Worm (Caenorhabditis elegans) whole organism, late embryonic: ENCODE results near the gene ppm-2.

ENCODE experiments used
- C08G9.2 ChIP-seq: sonication (generic microtip); optimal IDR thresholded peaks from 2 replicates; lab custom pipeline; 2016; ENCODE audit warnings: mild to moderate bottlenecking, missing genetic modification characterization, moderate library complexity, missing compliant biosample characterization
- K09A11.1 ChIP-seq: sonication (generic microtip); optimal IDR thresholded peaks from 2 replicates; lab custom pipeline; 2017; ENCODE audit warnings: antibody characterized with exemption, mild to moderate bottlenecking, missing genetic modification characterization, missing compliant biosample characterization; ENCODE audit not compliant: insufficient read depth
- T23F11.4 ChIP-seq: fragments of 200-800 bp; sonication (Bioruptor generic); optimal IDR thresholded peaks from 2 replicates; lab custom pipeline; 2018; ENCODE audit warnings: mild to moderate bottlenecking, missing genetic modification characterization, missing compliant biosample characterization
- Y22D7AL.16 ChIP-seq: sonication (generic microtip); optimal IDR thresholded peaks from 2 replicates; lab custom pipeline; 2016; ENCODE audit warnings: missing genetic modification characterization, missing compliant biosample characterization
- ceh-14 ChIP-seq: sonication (generic microtip); optimal IDR thresholded peaks from 2 replicates; lab custom pipeline; 2016; ENCODE audit warnings: missing genotype, missing genetic modification characterization, missing compliant biosample characterization
- ceh-24 ChIP-seq: sonication (generic microtip); optimal IDR thresholded peaks from 2 replicates; lab custom pipeline; 2016; ENCODE audit warnings: mild to moderate bottlenecking, missing genetic modification characterization, missing compliant biosample characterization
- ceh-31 ChIP-seq: sonication (generic microtip); optimal IDR thresholded peaks from 2 replicates; lab custom pipeline; 2016; ENCODE audit warnings: missing genetic modification characterization, missing compliant biosample characterization
- ceh-34 ChIP-seq: sonication (generic microtip); optimal IDR thresholded peaks from 2 replicates; lab custom pipeline; 2016; ENCODE audit warnings: mild to moderate bottlenecking, missing genetic modification characterization, missing compliant biosample characterization
- ceh-48 ChIP-seq: sonication (generic microtip); optimal IDR thresholded peaks from 2 replicates; lab custom pipeline; 2016; ENCODE audit warnings: missing genetic modification characterization, inconsistent platforms, missing compliant biosample characterization
- ceh-9 ChIP-seq: sonication (generic microtip); optimal IDR thresholded peaks from 2 replicates; lab custom pipeline; 2016; ENCODE audit warnings: mild to moderate bottlenecking, missing genetic modification characterization, inconsistent platforms, missing compliant biosample characterization
- che-1 ChIP-seq: sonication (generic microtip); optimal IDR thresholded peaks from 2 replicates; lab custom pipeline; 2016; ENCODE audit warnings: mild to moderate bottlenecking, missing genetic modification characterization, missing compliant biosample characterization
- dve-1 ChIP-seq: sonication (generic microtip); optimal IDR thresholded peaks from 2 replicates; lab custom pipeline; 2017; ENCODE audit warnings: antibody characterized with exemption, mild to moderate bottlenecking, missing genetic modification characterization, missing compliant biosample characterization
- elt-4 ChIP-seq: sonication (generic microtip); optimal IDR thresholded peaks from 2 replicates; lab custom pipeline; 2016; ENCODE audit warnings: missing genetic modification characterization, missing compliant biosample characterization
- eyg-1 ChIP-seq: sonication (generic microtip); optimal IDR thresholded peaks from 2 replicates; lab custom pipeline; 2016; ENCODE audit warnings: missing genotype, missing genetic modification characterization, missing compliant biosample characterization
- fkh-6 ChIP-seq: sonication (generic microtip); optimal IDR thresholded peaks from 2 replicates; lab custom pipeline; 2016; ENCODE audit warnings: missing genetic modification characterization, missing compliant biosample characterization
- gmeb-2 ChIP-seq: sonication (generic microtip); optimal IDR thresholded peaks from 2 replicates; lab custom pipeline; 2016; ENCODE audit warnings: missing genetic modification characterization, inconsistent platforms, missing compliant biosample characterization
- hlh-13 ChIP-seq: fragments of 200-800 bp; sonication (Bioruptor generic); optimal IDR thresholded peaks from 2 replicates; lab custom pipeline; 2018; ENCODE audit warnings: mild to moderate bottlenecking, missing genetic modification characterization, missing compliant biosample characterization
- hlh-15 ChIP-seq: sonication (generic microtip); optimal IDR thresholded peaks from 2 replicates; lab custom pipeline; 2016; ENCODE audit warnings: missing genetic modification characterization, missing compliant biosample characterization
- hlh-30 ChIP-seq: sonication (generic microtip); optimal IDR thresholded peaks from 2 replicates; lab custom pipeline; 2017; ENCODE audit warnings: antibody characterized with exemption, missing genetic modification characterization, missing compliant biosample characterization; ENCODE audit not compliant: insufficient read depth
- hlh-8 ChIP-seq: sonication (generic microtip); optimal IDR thresholded peaks from 2 replicates; lab custom pipeline; 2016; ENCODE audit warnings: missing genotype, missing genetic modification characterization, missing compliant biosample characterization
- madf-2 ChIP-seq: sonication (generic microtip); optimal IDR thresholded peaks from 2 replicates; lab custom pipeline; 2017; ENCODE audit warnings: missing genetic modification characterization, missing compliant biosample characterization
- mec-3 ChIP-seq: sonication (generic microtip); optimal IDR thresholded peaks from 2 replicates; lab custom pipeline; 2016; ENCODE audit warnings: borderline replicate concordance, missing genetic modification characterization, missing compliant biosample characterization
- nfya-1 ChIP-seq: sonication (generic microtip); optimal IDR thresholded peaks from 2 replicates; lab custom pipeline; 2017; ENCODE audit warnings: missing genetic modification characterization, mild to moderate bottlenecking, missing compliant biosample characterization, antibody characterized with exemption, moderate library complexity
- nhr-11 ChIP-seq: fragments of 150-350 bp; optimal IDR thresholded peaks from 2 replicates; lab custom pipeline; 2014; ENCODE audit warnings: missing biosample characterization, missing genetic modification characterization
- nhr-232 ChIP-seq: sonication (generic microtip); optimal IDR thresholded peaks from 2 replicates; lab custom pipeline; 2016; ENCODE audit warnings: missing genetic modification characterization, missing compliant biosample characterization
- odd-2 ChIP-seq: sonication (generic microtip); optimal IDR thresholded peaks from 2 replicates; lab custom pipeline; 2017; ENCODE audit warnings: antibody characterized with exemption, mild to moderate bottlenecking, missing genetic modification characterization, missing compliant biosample characterization
- pax-1 ChIP-seq: fragments of 150-350 bp; optimal IDR thresholded peaks from 2 replicates; lab custom pipeline; 2014; ENCODE audit warnings: missing biosample characterization, missing genetic modification characterization
- pha-4 ChIP-seq: fragments of 150-350 bp; optimal IDR thresholded peaks from 2 replicates; lab custom pipeline; 2018; ENCODE audit warnings: missing biosample characterization, missing genetic modification reagents, missing genetic modification characterization
- pqm-1 ChIP-seq: sonication (generic microtip); optimal IDR thresholded peaks from 2 replicates; lab custom pipeline; 2016; ENCODE audit warnings: missing genetic modification characterization, missing compliant biosample characterization
- ref-2 ChIP-seq: sonication (generic microtip); optimal IDR thresholded peaks from 2 replicates; lab custom pipeline; 2016; ENCODE audit warnings: missing genetic modification characterization, missing compliant biosample characterization
- sdc-2 ChIP-seq: sonication (generic microtip); optimal IDR thresholded peaks from 2 replicates; lab custom pipeline; 2016; ENCODE audit warnings: missing genotype, missing genetic modification characterization, missing compliant biosample characterization
- syd-9 ChIP-seq: sonication (generic microtip); optimal IDR thresholded peaks from 2 replicates; lab custom pipeline; 2016; ENCODE audit warnings: mild to moderate bottlenecking, missing genetic modification characterization, moderate library complexity, missing compliant biosample characterization
- tbx-2 ChIP-seq: sonication (generic microtip); optimal IDR thresholded peaks from 2 replicates; lab custom pipeline; 2016; ENCODE audit warnings: missing genetic modification characterization, missing compliant biosample characterization
- ttx-3 ChIP-seq: sonication (generic microtip); optimal IDR thresholded peaks from 2 replicates; lab custom pipeline; 2016; ENCODE audit warnings: missing genetic modification reagents, missing genetic modification characterization, missing compliant biosample characterization
- unc-3 ChIP-seq, 2 experiments: fragments of 200-800 bp in 1 of 2; sonication (Bioruptor generic) in 1 of 2; sonication (generic microtip) in 1 of 2; conservative IDR thresholded peaks in 1 of 2; optimal IDR thresholded peaks in 1 of 2; 2 replicates each; pipeline versions ENCODE4 v1.3.6 to Lab custom; 2016 to 2022; ENCODE audit warnings: missing compliant biosample characterization in 2 of 2, missing genetic modification characterization in 2 of 2, missing genetic modification reagents in 1 of 2
- unc-55 ChIP-seq: sonication (generic microtip); optimal IDR thresholded peaks from 2 replicates; lab custom pipeline; 2017; ENCODE audit warnings: missing biosample characterization, missing genetic modification reagents, missing genetic modification characterization
- unc-86 ChIP-seq: sonication (generic microtip); optimal IDR thresholded peaks from 2 replicates; lab custom pipeline; 2016; ENCODE audit warnings: missing genetic modification characterization, missing compliant biosample characterization
- ztf-16 ChIP-seq: sonication (generic microtip); optimal IDR thresholded peaks from 2 replicates; lab custom pipeline; 2017; ENCODE audit warnings: missing genetic modification characterization, missing compliant biosample characterization

Gene ppm-2

DNA sequence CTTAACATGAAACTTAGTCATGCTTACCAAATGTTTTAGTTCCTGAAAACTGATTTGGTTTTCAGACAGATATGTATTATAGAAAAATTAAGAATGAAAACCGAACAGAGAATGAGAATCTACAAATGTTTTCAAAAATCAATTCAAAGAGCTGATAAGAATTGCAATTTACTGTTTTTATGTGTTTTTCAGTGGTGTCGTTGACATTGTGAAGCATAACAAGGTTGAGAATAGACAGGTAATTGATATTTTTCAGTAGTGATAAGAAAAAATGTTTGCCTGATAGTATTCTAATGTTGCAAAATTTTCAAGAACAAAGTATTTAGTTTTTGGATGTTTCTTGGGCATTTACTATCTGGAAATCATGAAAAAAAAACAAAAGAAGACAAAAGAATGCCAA is 7.0 kb upstream of the ppm-2 start, which contains the start of gene pfas-1:
TSS of gene pfas-1 (minus strand) at position 49 of the 400 bp plus-strand sequence.
- TF ChIP-seq pha-4 (tag; lab: Kevin White, UChicago) (no peak), hlh-13 (no peak), sdc-2 (tag; lab: Kevin White, UChicago) (no peak), K09A11.1 (tag; lab: Kevin White, UChicago) (no peak), unc-86 (tag; lab: Kevin White, UChicago) (no peak), ceh-31 (tag; lab: Kevin White, UChicago) (no peak), nhr-11 (tag; lab: Kevin White, UChicago) (no peak), syd-9 (no peak), eyg-1 (tag; lab: Kevin White, UChicago) (no peak), ceh-14 (tag; lab: Kevin White, UChicago) (no peak), fkh-6 (tag; lab: Kevin White, UChicago) (no peak), ceh-24 (tag; lab: Kevin White, UChicago) (no peak), mec-3 (no peak), ceh-9 (no peak)
- TF ChIP-seq, all 69 proteins: peak for 0

DNA sequence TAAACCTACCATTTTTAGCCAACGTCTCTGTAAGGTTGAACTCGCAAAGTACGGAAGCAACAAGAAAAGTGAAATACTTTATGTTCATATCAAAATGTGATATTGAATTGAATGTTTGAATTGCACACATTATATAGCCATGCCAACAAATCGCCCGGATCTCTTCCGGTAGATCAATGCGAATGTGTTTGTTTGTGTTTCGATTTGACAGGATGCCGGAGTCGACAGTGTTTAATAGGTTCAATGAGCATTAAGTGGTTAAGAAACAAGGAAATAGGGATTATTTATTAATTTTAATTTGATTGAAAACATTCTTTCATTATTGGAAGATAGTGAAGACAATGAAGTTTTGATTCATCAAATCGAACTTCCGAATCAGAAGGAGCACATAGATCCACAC is 4.0 kb upstream of the ppm-2 start, which contains the start of gene pqn-29:
TSS of gene pqn-29 (minus strand) at position 101 of the 400 bp plus-strand sequence.
- TF ChIP-seq nhr-232 (tag; lab: Kevin White, UChicago) (no peak), mec-3 (no peak), syd-9 (no peak), hlh-15 (no peak), pax-1 (tag; lab: Kevin White, UChicago) (no peak), ceh-14 (tag; lab: Kevin White, UChicago) (no peak), hlh-13 (no peak), gmeb-2 (tag; lab: Kevin White, UChicago) (no peak), odd-2 (no peak), madf-2 (tag; lab: Kevin White, UChicago) (no peak), unc-55 (no peak), tbx-2 (tag; lab: Kevin White, UChicago) (no peak), pqm-1 (no peak), hlh-30 (tag; lab: Kevin White, UChicago) (no peak), nhr-11 (tag; lab: Kevin White, UChicago) (no peak), T23F11.4 (GFP tag; lab: Kevin White, UChicago) (no peak), che-1 (tag; lab: Kevin White, UChicago) (no peak), ttx-3 (no peak), dve-1 (no peak)

DNA sequence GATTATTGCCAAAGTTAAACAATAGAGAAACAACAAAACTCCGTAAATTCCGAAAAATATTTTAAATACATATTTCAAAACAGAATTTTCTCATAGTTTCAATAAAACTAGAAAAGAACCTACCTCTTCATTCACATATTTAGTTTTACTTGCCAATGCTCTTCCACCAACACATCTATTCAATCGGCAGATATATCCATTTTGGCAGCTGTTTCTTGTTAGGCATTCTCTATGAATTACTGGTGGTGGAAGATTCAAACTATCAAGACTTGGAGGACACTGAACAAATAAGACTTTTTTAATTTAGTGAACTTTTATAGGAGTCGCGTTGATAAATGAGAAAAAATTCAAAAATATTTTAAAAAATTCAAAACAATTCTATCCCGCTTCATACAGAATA is 3.0 kb upstream of the ppm-2 start:
- TF ChIP-seq ref-2 (tag; lab: Kevin White, UChicago) (no peak), eyg-1 (tag; lab: Kevin White, UChicago) (no peak), unc-55 (no peak), pax-1 (tag; lab: Kevin White, UChicago) (no peak), ztf-16 (tag; lab: Kevin White, UChicago) (no peak), Y22D7AL.16 (tag; lab: Kevin White, UChicago) (no peak), ceh-48 (tag; lab: Kevin White, UChicago) (no peak), ceh-34 (tag; lab: Kevin White, UChicago) (no peak), nfya-1 (tag; lab: Kevin White, UChicago) (no peak), hlh-15 (no peak), hlh-8 (tag; lab: Kevin White, UChicago) (no peak), sdc-2 (tag; lab: Kevin White, UChicago) (no peak), T23F11.4 (GFP tag; lab: Kevin White, UChicago) (no peak), unc-3 (GFP tag; conservative IDR thresholded peaks at IDR 0.05; lab: Robert Waterston, UW) (no peak), unc-3 (tag; optimal IDR thresholded peaks at IDR 0.05; lab: Kevin White, UChicago) (no peak)

DNA sequence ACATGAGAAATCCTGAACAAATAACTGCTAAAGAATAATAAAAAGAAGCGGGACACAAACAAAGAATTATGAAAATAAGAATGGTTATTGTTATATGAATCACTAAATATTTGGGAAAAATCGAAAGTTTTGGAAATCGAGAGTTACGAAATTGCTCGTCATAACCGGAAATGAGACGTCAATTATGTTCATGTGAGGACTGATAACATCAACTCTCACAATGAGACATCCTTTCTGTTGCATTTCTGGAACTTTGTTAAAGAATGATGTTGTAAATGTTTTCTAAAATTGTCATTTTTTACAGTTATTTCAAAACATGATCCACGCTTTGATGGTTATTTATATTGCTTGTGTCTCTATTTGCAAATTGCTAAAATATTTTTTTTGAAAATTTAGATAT is 2.4 kb upstream of the ppm-2 start, which contains the start of gene T23F11.6:
TSS of gene T23F11.6 (minus strand) at position 45 of the 400 bp plus-strand sequence.
- TF ChIP-seq hlh-8 (tag; lab: Kevin White, UChicago) (no peak), unc-55 (no peak), elt-4 (tag; lab: Kevin White, UChicago) (no peak), C08G9.2 (tag; lab: Kevin White, UChicago) (no peak)
